Worm (Caenorhabditis elegans): ENCODE results near the gene fbxc-27.

fbxc-27 gene

ce11 chrII:909554-909953 is at the start of gene fbxc-27, which contains the start of gene fbxc-24:
Gene fbxc-27, plus strand, starts transcription at chrII:909769.
Gene fbxc-24, minus strand, starts transcription at chrII:909654.
- TF ChIP-seq dao-5 (tag; optimal IDR thresholded peaks at IDR 0.05) (no peak), W03F9.2 (tag; optimal IDR thresholded peaks at IDR 0.05) (no peak), him-1 (tag; optimal IDR thresholded peaks at IDR 0.05) (no peak)

DNA sequence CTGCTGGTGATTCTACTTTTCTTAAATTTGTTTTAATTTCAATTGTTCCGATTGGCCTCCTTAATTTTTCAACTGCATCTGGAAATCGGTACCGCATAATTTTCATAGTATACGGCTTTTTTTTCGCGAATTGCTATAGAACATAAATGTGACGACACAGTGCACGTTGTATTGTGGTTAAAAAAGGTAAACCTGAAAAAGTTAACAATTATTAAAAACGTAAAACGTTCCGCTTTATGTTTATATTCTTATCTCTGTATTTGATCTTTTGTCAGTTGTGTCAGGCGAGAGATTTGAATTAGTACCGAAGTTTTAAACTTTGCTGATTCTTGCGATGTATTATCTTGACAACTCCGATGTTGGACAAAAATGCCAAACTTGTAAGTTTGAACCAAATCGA is 48.0 kb upstream of the fbxc-27 start, which contains the start of gene Y46B2A.4:
Y46B2A.4 (plus strand) TSS at position 301 of the 400 bp plus-strand sequence.
- no peak for TF ChIP-seq him-1 (tag; optimal IDR thresholded peaks at IDR 0.05)
- TF ChIP-seq W03F9.2 (tag; optimal IDR thresholded peaks at IDR 0.05) = no peak
- TF ChIP-seq dao-5 (tag; optimal IDR thresholded peaks at IDR 0.05) = no peak

DNA sequence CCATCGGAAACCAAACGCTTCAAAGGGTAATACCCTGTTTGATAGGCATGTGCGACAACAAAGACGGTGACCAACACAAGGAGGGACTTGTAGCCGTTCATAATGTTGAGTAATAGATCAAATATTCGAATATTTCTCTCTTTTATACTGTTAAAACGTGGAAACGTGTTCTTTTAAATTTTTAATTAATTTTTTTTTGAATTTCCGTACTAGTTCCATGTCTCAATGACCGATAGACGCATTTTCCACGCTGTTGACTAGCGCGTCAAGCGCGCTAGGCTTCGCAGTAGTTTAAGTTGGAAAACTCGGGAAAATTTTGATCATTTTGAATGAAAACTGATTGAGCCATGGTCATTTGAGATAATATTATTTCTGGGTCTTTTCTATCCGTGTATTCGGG is 42.8 kb upstream of the fbxc-27 start, which contains the start of gene Y46B2A.3:
Y46B2A.3 (minus strand) TSS at position 101 of the 400 bp plus-strand sequence.
- TF ChIP-seq W03F9.2 (tag; optimal IDR thresholded peaks at IDR 0.05) (no peak), him-1 (tag; optimal IDR thresholded peaks at IDR 0.05) (no peak), dao-5 (tag; optimal IDR thresholded peaks at IDR 0.05) (no peak)

DNA sequence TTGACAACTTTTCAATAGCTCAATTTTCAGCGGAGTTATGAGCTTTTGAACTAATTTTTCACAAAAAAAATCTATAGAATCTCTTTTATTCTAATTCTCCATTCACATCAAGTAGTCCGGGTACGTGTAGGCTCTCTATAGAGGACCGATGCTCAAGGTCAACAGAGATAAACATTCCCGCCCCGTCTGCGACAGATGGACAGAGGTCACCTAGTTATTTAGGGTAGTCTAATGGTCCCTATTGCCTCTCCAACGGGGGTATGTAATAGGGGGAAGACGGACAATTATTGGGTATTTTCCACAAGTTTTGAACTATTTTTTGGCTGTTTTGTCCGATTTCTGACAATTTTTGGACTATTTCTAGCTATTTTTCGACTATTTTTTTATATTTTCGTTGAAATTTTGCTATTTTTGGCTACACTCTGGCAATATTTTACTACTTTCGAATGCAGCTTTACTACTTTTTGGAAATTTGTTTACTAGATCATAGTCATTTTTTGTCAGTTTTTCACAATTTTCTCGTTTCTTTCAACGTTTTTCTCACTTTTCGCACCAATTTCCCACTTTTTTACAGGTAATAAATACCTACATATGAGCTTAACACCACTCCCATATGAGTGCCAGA is 41.2 kb upstream of the fbxc-27 start, which contains the start of gene fbxc-51:
fbxc-51 (plus strand) TSS at position 575 of the 625 bp plus-strand sequence.
- TF ChIP-seq W03F9.2 (tag; optimal IDR thresholded peaks at IDR 0.05) (no peak), him-1 (tag; optimal IDR thresholded peaks at IDR 0.05) (no peak), dao-5 (tag; optimal IDR thresholded peaks at IDR 0.05) (no peak)

ce11 chrII:869316-869715 is 40.3 kb upstream of the fbxc-27 start:
- TF ChIP-seq W03F9.2 (tag; optimal IDR thresholded peaks at IDR 0.05) (no peak), him-1 (tag; optimal IDR thresholded peaks at IDR 0.05) (no peak), dao-5 (tag; optimal IDR thresholded peaks at IDR 0.05) (no peak)

ce11 chrII:872993-873787 is 36.4 kb upstream of the fbxc-27 start, which contains the start of gene alg-2:
Gene alg-2, plus strand, starts transcription at chrII:873212.
- TF ChIP-seq him-1 (tag; optimal IDR thresholded peaks at IDR 0.05) = no peak
- no peak for TF ChIP-seq W03F9.2 (tag; optimal IDR thresholded peaks at IDR 0.05)
- no peak for TF ChIP-seq dao-5 (tag; optimal IDR thresholded peaks at IDR 0.05)

ce11 chrII:875739-876138 is 33.8 kb upstream of the fbxc-27 start:
- no peak for TF ChIP-seq dao-5 (tag; optimal IDR thresholded peaks at IDR 0.05)

ce11 chrII:880666-881226 is 28.8 kb upstream of the fbxc-27 start:
- TF ChIP-seq him-1 (tag; optimal IDR thresholded peaks at IDR 0.05) (no peak), W03F9.2 (tag; optimal IDR thresholded peaks at IDR 0.05) (no peak)

ce11 chrII:884204-884603 is 25.4 kb upstream of the fbxc-27 start:
- no peak for TF ChIP-seq him-1 (tag; optimal IDR thresholded peaks at IDR 0.05)
- TF ChIP-seq dao-5 (tag; optimal IDR thresholded peaks at IDR 0.05) = no peak
- no peak for TF ChIP-seq W03F9.2 (tag; optimal IDR thresholded peaks at IDR 0.05)

DNA sequence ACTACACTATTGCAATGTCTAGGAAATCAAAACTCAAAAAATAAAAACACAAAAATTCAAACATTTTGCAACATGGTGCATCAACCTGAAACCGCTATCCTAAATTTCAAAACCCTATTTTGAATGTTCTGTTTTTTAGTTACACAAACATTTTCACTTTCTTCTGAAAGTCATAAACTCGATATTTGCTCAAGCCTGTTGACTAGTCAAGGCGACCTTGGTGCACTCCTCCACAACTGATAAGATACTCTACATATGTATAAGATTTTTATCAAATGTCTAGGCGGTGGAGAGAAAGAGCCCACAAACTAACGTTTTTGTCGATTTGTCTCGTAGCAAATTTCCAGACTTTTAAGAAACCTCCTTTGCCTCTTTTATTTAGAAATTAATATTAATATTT is 21.5 kb upstream of the fbxc-27 start, which contains the start of gene T07D3.4:
T07D3.4 (plus strand) TSS at position 286 of the 400 bp plus-strand sequence.
- no peak for TF ChIP-seq dao-5 (tag; optimal IDR thresholded peaks at IDR 0.05)

ce11 chrII:900720-901332 is 8.7 kb upstream of the fbxc-27 start, which contains the start of gene T07D3.9:
Gene T07D3.9, minus strand, starts transcription at chrII:900913.
- TF ChIP-seq dao-5 (tag; optimal IDR thresholded peaks at IDR 0.05) = no peak
- TF ChIP-seq him-1 (tag; optimal IDR thresholded peaks at IDR 0.05) = no peak
- no peak for TF ChIP-seq W03F9.2 (tag; optimal IDR thresholded peaks at IDR 0.05)

- TF ChIP-seq him-1 (tag; optimal IDR thresholded peaks at IDR 0.05) (no peak), dao-5 (tag; optimal IDR thresholded peaks at IDR 0.05) (no peak), W03F9.2 (tag; optimal IDR thresholded peaks at IDR 0.05) (no peak)
These were observed 7.9 kb upstream of the fbxc-27 start, which contains the start of gene T07D3.2 for ce11 chrII:901632-902031. Gene T07D3.2, plus strand, starts transcription at chrII:901932.

- TF ChIP-seq dao-5 (tag; optimal IDR thresholded peaks at IDR 0.05) = no peak
- TF ChIP-seq W03F9.2 (tag; optimal IDR thresholded peaks at IDR 0.05) = no peak
- no peak for TF ChIP-seq him-1 (tag; optimal IDR thresholded peaks at IDR 0.05)
These were observed 4.2 kb upstream of the fbxc-27 start for ce11 chrII:905335-905734.
